Fruit fly (Drosophila melanogaster): ENCODE results near the gene alpha-Est10.

alpha-Est10 gene

dm6 chr3R:7490884-7491283 lies 2.8 kb downstream of the alpha-Est10 start (continued):
- peak; percentile 53 for TF ChIP-seq CG13775 (GFP tag; optimal IDR thresholded peaks at IDR 0.05)
- TF ChIP-seq CG42726 (GFP tag; IDR thresholded peaks at IDR 0.05; ENCODE audit: partially characterized antibody) = no peak
- TF ChIP-seq CG6254 (GFP tag; optimal IDR thresholded peaks at IDR 0.05) = peak; percentile 11
- peak in 1 of 2 experiments; percentile 52 for TF ChIP-seq Eip74EF (GFP tag; optimal IDR thresholded peaks at IDR 0.05)
- peak; percentile 38; the same call in 1 of the 2 replicates for TF ChIP-seq stc (GFP tag; IDR thresholded peaks at IDR 0.05)
- TF ChIP-seq E2f1 (GFP tag; IDR thresholded peaks at IDR 0.05) = no peak
- TF ChIP-seq kah (GFP tag; optimal IDR thresholded peaks at IDR 0.05) = peak; percentile 54
- TF ChIP-seq pb (GFP tag; optimal IDR thresholded peaks at IDR 0.05) = no peak
- peak; percentile 55 for TF ChIP-seq CG1602 (GFP tag; optimal IDR thresholded peaks at IDR 0.05)
- no peak for TF ChIP-seq CG7987 (GFP tag; optimal IDR thresholded peaks at IDR 0.05)
- TF ChIP-seq gcm2 (GFP tag; optimal IDR thresholded peaks at IDR 0.05) = no peak
- TF ChIP-seq bigmax (GFP tag; optimal IDR thresholded peaks at IDR 0.05) = no peak
- peak; percentile 17 for TF ChIP-seq Fer2 (tag; optimal IDR thresholded peaks at IDR 0.05)
- no peak for TF ChIP-seq CG13894 (tag; optimal IDR thresholded peaks at IDR 0.05)
- peak; percentile 80 for TF ChIP-seq CG17359 (tag; optimal IDR thresholded peaks at IDR 0.05)
- TF ChIP-seq hkb (optimal IDR thresholded peaks at IDR 0.05) = no peak
- TF ChIP-seq hkb (GFP tag; IDR thresholded peaks at IDR 0.05) = peak; percentile 67
- no peak for TF ChIP-seq Kr (GFP tag; optimal IDR thresholded peaks at IDR 0.05)
- TF ChIP-seq Oli (tag; optimal IDR thresholded peaks at IDR 0.05) = peak; percentile 80
- no peak for TF ChIP-seq mam (GFP tag; optimal IDR thresholded peaks at IDR 0.05)
- TF ChIP-seq jing (GFP tag; optimal IDR thresholded peaks at IDR 0.05) = peak; percentile 34
- TF ChIP-seq Hr51 (GFP tag; optimal IDR thresholded peaks at IDR 0.05) = peak in 1 of 2 experiments; percentile 92
- TF ChIP-seq CG9609 (GFP tag; optimal IDR thresholded peaks at IDR 0.05) = no peak
- TF ChIP-seq CG7839 (tag; optimal IDR thresholded peaks at IDR 0.05) = peak; percentile 74
- no peak for TF ChIP-seq Opbp (GFP tag; IDR thresholded peaks at IDR 0.05; ENCODE audit: partially characterized antibody)
- TF ChIP-seq pita (GFP tag; optimal IDR thresholded peaks at IDR 0.05) = no peak
- no peak for TF ChIP-seq CG15696 (tag; optimal IDR thresholded peaks at IDR 0.05)
- no peak for TF ChIP-seq eyg (GFP tag; optimal IDR thresholded peaks at IDR 0.05)
- peak; percentile 20 for TF ChIP-seq CG12942 (GFP tag; optimal IDR thresholded peaks at IDR 0.05)
- TF ChIP-seq CG11560 (tag; IDR thresholded peaks at IDR 0.05) = no peak
- no peak for TF ChIP-seq wdn (GFP tag; IDR thresholded peaks at IDR 0.05)
- peak; percentile 91 for TF ChIP-seq CG17361 (GFP tag; IDR thresholded peaks at IDR 0.05)
- TF ChIP-seq Hr3 (GFP tag; optimal IDR thresholded peaks at IDR 0.05) = peak; percentile 44
- TF ChIP-seq gce (GFP tag; IDR thresholded peaks at IDR 0.05) = 0 out of 3 replicates have a peak, but pooled peaks have one; percentile 10
- no peak for TF ChIP-seq prd (optimal IDR thresholded peaks at IDR 0.05)
- peak; percentile 57; the same call in 1 of the 3 replicates for TF ChIP-seq prd (GFP tag; IDR thresholded peaks at IDR 0.05)
- TF ChIP-seq CG17612 (GFP tag; IDR thresholded peaks at IDR 0.05) = no peak
- no peak for TF ChIP-seq Atf6 (GFP tag; IDR thresholded peaks at IDR 0.05)
- TF ChIP-seq CG8944 (GFP tag; optimal IDR thresholded peaks at IDR 0.05) = no peak
- TF ChIP-seq Abd-B (GFP tag; optimal IDR thresholded peaks at IDR 0.05) = peak; percentile 74
- peak; percentile 16 for TF ChIP-seq tin (GFP tag; optimal IDR thresholded peaks at IDR 0.05)
- TF ChIP-seq CG10321 (GFP tag; IDR thresholded peaks at IDR 0.05) = no peak
- no peak for TF ChIP-seq Dip2 (GFP tag; IDR thresholded peaks at IDR 0.05)
- TF ChIP-seq cg (GFP tag; optimal IDR thresholded peaks at IDR 0.05) = no peak
- TF ChIP-seq Sox100B (GFP tag; optimal IDR thresholded peaks at IDR 0.05) = peak; percentile 89
- TF ChIP-seq CG15269 (tag; optimal IDR thresholded peaks at IDR 0.05) = peak; percentile 69
- peak; percentile 21 for TF ChIP-seq CG3407 (GFP tag; optimal IDR thresholded peaks at IDR 0.05)
- TF ChIP-seq org-1 (GFP tag; optimal IDR thresholded peaks at IDR 0.05) = peak; percentile 35
- TF ChIP-seq CG18764 (GFP tag; optimal IDR thresholded peaks at IDR 0.05) = peak; percentile 40
- no peak for TF ChIP-seq fru (optimal IDR thresholded peaks at IDR 0.05)
- TF ChIP-seq CG3281 (GFP tag; optimal IDR thresholded peaks at IDR 0.05) = peak; percentile 21
- TF ChIP-seq CG9932 (GFP tag; IDR thresholded peaks at IDR 0.05) = no peak
